Fruit fly (Drosophila melanogaster) whole organism, prepupa: ENCODE measurements around the gene Acsf2.

Experiments used
- CG10631 ChIP-seq: fragments of 200-800 bp; sonication (Bioruptor generic); optimal IDR thresholded peaks from 2 replicates; lab custom pipeline; 2016; ENCODE audit warnings: missing biosample characterization, missing genetic modification characterization
- CG10669 ChIP-seq: fragments of 200-800 bp; sonication (Bioruptor generic); optimal IDR thresholded peaks from 3 replicates; lab custom pipeline; 2018; ENCODE audit warnings: missing biosample characterization, mild to moderate bottlenecking, missing genetic modification characterization, moderate library complexity
- CG11294 ChIP-seq: fragments of 200-800 bp; sonication (Bioruptor generic); IDR thresholded peaks from 2 replicates; pipeline ENCODE4 v1.3.6; 2022; ENCODE audit warnings: missing biosample characterization, missing genetic modification characterization
- CG11762 ChIP-seq: fragments of 200-800 bp; sonication (Bioruptor generic); optimal IDR thresholded peaks from 3 replicates; lab custom pipeline; 2016; ENCODE audit warnings: missing biosample characterization, missing genetic modification characterization; ENCODE audit not compliant: insufficient read depth
- CG11902 ChIP-seq: fragments of 200-800 bp; sonication (Bioruptor generic); optimal IDR thresholded peaks from 3 replicates; lab custom pipeline; 2016; ENCODE audit warnings: missing biosample characterization, missing genetic modification characterization
- CG15336 ChIP-seq: fragments of 200-800 bp; sonication (Bioruptor generic); IDR thresholded peaks from 2 replicates; pipeline ENCODE4 v1.3.6; 2022; ENCODE audit warnings: missing biosample characterization, missing genetic modification characterization
- CG1621 ChIP-seq: fragments of 200-800 bp; sonication (Bioruptor generic); optimal IDR thresholded peaks from 3 replicates; lab custom pipeline; 2018; ENCODE audit warnings: missing biosample characterization, mild to moderate bottlenecking, missing genetic modification characterization
- CG16779 ChIP-seq: fragments of 200-800 bp; sonication (Bioruptor generic); optimal IDR thresholded peaks from 3 replicates; lab custom pipeline; 2017; ENCODE audit warnings: missing biosample characterization, mild to moderate bottlenecking, missing genetic modification characterization
- CG3032 ChIP-seq: fragments of 200-800 bp; optimal IDR thresholded peaks from 2 replicates; lab custom pipeline; 2019; ENCODE audit warnings: missing biosample characterization, mild to moderate bottlenecking, missing genetic modification characterization, moderate library complexity
- CG32006 ChIP-seq: fragments of 200-800 bp; sonication (Bioruptor generic); optimal IDR thresholded peaks from 3 replicates; lab custom pipeline; 2017; ENCODE audit warnings: missing biosample characterization, mild to moderate bottlenecking, missing genetic modification characterization
- CG34406 ChIP-seq: fragments of 200-800 bp; sonication (Bioruptor generic); optimal IDR thresholded peaks from 3 replicates; lab custom pipeline; 2016; ENCODE audit warnings: missing biosample characterization, missing genetic modification characterization
- CG3919 ChIP-seq: fragments of 200-800 bp; sonication (Bioruptor generic); optimal IDR thresholded peaks from 3 replicates; lab custom pipeline; 2016; ENCODE audit warnings: missing biosample characterization, missing genetic modification characterization
- CG4318 ChIP-seq: fragments of 200-800 bp; sonication (Bioruptor generic); optimal IDR thresholded peaks from 3 replicates; lab custom pipeline; 2017; ENCODE audit warnings: missing biosample characterization, mild to moderate bottlenecking, missing genetic modification characterization
- CG6163 ChIP-seq: fragments of 200-800 bp; sonication (Bioruptor generic); IDR thresholded peaks from 3 replicates; pipeline ENCODE4 v1.3.6; 2022; ENCODE audit warnings: missing biosample characterization, missing genetic modification characterization
- CG6276 ChIP-seq: fragments of 200-800 bp; sonication (Bioruptor generic); optimal IDR thresholded peaks from 2 replicates; lab custom pipeline; 2017; ENCODE audit warnings: missing biosample characterization, mild to moderate bottlenecking, missing genetic modification characterization
- CG6792 ChIP-seq: fragments of 200-800 bp; sonication (Bioruptor generic); optimal IDR thresholded peaks from 3 replicates; lab custom pipeline; 2016; ENCODE audit warnings: missing biosample characterization, missing genetic modification characterization
- CG6854 ChIP-seq: fragments of 200-800 bp; sonication (Bioruptor generic); optimal IDR thresholded peaks from 2 replicates; lab custom pipeline; 2017; ENCODE audit warnings: missing biosample characterization, mild to moderate bottlenecking, missing genetic modification characterization
- CG7368 ChIP-seq: fragments of 200-800 bp; sonication (Bioruptor generic); optimal IDR thresholded peaks from 3 replicates; lab custom pipeline; 2016; ENCODE audit warnings: missing biosample characterization, missing genetic modification characterization
- CG8319 ChIP-seq: fragments of 200-800 bp; sonication (Bioruptor generic); optimal IDR thresholded peaks from 3 replicates; lab custom pipeline; 2016; ENCODE audit warnings: missing biosample characterization, missing genetic modification characterization
- CG8632 ChIP-seq: fragments of 200-800 bp; sonication (Bioruptor generic); optimal IDR thresholded peaks from 3 replicates; lab custom pipeline; 2016; ENCODE audit warnings: missing biosample characterization, missing genetic modification characterization
- CG9139 ChIP-seq: fragments of 200-800 bp; sonication (Bioruptor generic); optimal IDR thresholded peaks from 3 replicates; lab custom pipeline; 2017; ENCODE audit warnings: missing biosample characterization, mild to moderate bottlenecking, missing genetic modification characterization
- Eip78C ChIP-seq: fragments of 200-800 bp; sonication (Bioruptor generic); peaks from one replicate; lab custom pipeline; 2016; ENCODE audit warnings: missing biosample characterization, missing genetic modification characterization
- Eip93F ChIP-seq: fragments of 200-800 bp; sonication (Bioruptor generic); optimal IDR thresholded peaks from 2 replicates; lab custom pipeline; 2016; ENCODE audit warnings: missing biosample characterization, mild to moderate bottlenecking, missing genetic modification characterization
- Ets21C ChIP-seq: fragments of 200-800 bp; sonication (Bioruptor generic); optimal IDR thresholded peaks from 3 replicates; lab custom pipeline; 2016; ENCODE audit warnings: missing biosample characterization, missing genetic modification characterization
- Ets96B ChIP-seq: fragments of 200-800 bp; optimal IDR thresholded peaks from 2 replicates; lab custom pipeline; 2019; ENCODE audit warnings: missing biosample characterization, mild to moderate bottlenecking, missing genetic modification characterization, moderate library complexity
- Gug ChIP-seq: fragments of 200-800 bp; sonication (Bioruptor generic); IDR thresholded peaks from 2 replicates; pipeline ENCODE4 v1.3.6; 2022; ENCODE audit warnings: missing biosample characterization, missing genetic modification characterization
- Hr38 ChIP-seq: sonication (Bioruptor generic); optimal IDR thresholded peaks from 2 replicates; lab custom pipeline; 2016; ENCODE audit warnings: missing biosample characterization, missing genetic modification characterization
- Hr39 ChIP-seq: fragments of 200-800 bp; sonication (Bioruptor generic); optimal IDR thresholded peaks from 2 replicates; lab custom pipeline; 2016; ENCODE audit warnings: missing biosample characterization, missing genetic modification characterization
- Hr4 ChIP-seq: fragments of 200-800 bp; sonication (Bioruptor generic); optimal IDR thresholded peaks from 3 replicates; lab custom pipeline; 2016; ENCODE audit warnings: missing biosample characterization, missing genetic modification characterization
- Lpt ChIP-seq: fragments of 200-800 bp; sonication (Bioruptor generic); optimal IDR thresholded peaks from 3 replicates; lab custom pipeline; 2016; ENCODE audit warnings: missing biosample characterization, missing genetic modification characterization
- Met ChIP-seq: fragments of 200-800 bp; sonication (Bioruptor generic); optimal IDR thresholded peaks from 3 replicates; lab custom pipeline; 2016; ENCODE audit warnings: missing biosample characterization, missing genetic modification characterization
- OdsH ChIP-seq: fragments of 200-800 bp; sonication (Bioruptor generic); optimal IDR thresholded peaks from 3 replicates; lab custom pipeline; 2016; ENCODE audit warnings: missing biosample characterization, missing genetic modification characterization
- Smox ChIP-seq: fragments of 200-800 bp; sonication (Bioruptor generic); optimal IDR thresholded peaks from 3 replicates; lab custom pipeline; 2016; ENCODE audit warnings: missing biosample characterization, missing genetic modification characterization
- Sox102F ChIP-seq: fragments of 200-800 bp; sonication (Bioruptor generic); optimal IDR thresholded peaks from 2 replicates; lab custom pipeline; 2016; ENCODE audit warnings: missing biosample characterization, mild to moderate bottlenecking, missing genetic modification characterization
- Sox14 ChIP-seq: fragments of 200-800 bp; sonication (Bioruptor generic); optimal IDR thresholded peaks from 3 replicates; lab custom pipeline; 2016; ENCODE audit warnings: missing biosample characterization, missing genetic modification characterization
- Sox15 ChIP-seq: fragments of 200-800 bp; sonication (Bioruptor generic); optimal IDR thresholded peaks from 3 replicates; lab custom pipeline; 2016; ENCODE audit warnings: missing biosample characterization, missing genetic modification characterization
- achi ChIP-seq: fragments of 200-800 bp; sonication (Bioruptor generic); optimal IDR thresholded peaks from 3 replicates; lab custom pipeline; 2016; ENCODE audit warnings: missing biosample characterization, missing genetic modification characterization
- acj6 ChIP-seq: fragments of 200-800 bp; sonication (Bioruptor generic); optimal IDR thresholded peaks from 3 replicates; lab custom pipeline; 2016; ENCODE audit warnings: missing biosample characterization, missing genetic modification characterization
- cyc ChIP-seq: fragments of 200-800 bp; sonication (Bioruptor generic); optimal IDR thresholded peaks from 3 replicates; lab custom pipeline; 2016; ENCODE audit warnings: missing biosample characterization, missing genetic modification characterization
- dac ChIP-seq: fragments of 200-800 bp; sonication (Bioruptor generic); optimal IDR thresholded peaks from 2 replicates; lab custom pipeline; 2017; ENCODE audit warnings: missing biosample characterization, mild to moderate bottlenecking, missing genetic modification characterization
- eg ChIP-seq: fragments of 200-800 bp; sonication (Bioruptor generic); IDR thresholded peaks from 3 replicates; pipeline ENCODE4 v1.3.6; 2022; ENCODE audit warnings: missing biosample characterization, missing genetic modification characterization
- esn ChIP-seq: fragments of 200-800 bp; sonication (Bioruptor generic); optimal IDR thresholded peaks from 2 replicates; lab custom pipeline; 2016; ENCODE audit warnings: missing biosample characterization, mild to moderate bottlenecking, missing genetic modification characterization, moderate library complexity
- fd59A ChIP-seq: fragments of 200-800 bp; sonication (Bioruptor generic); optimal IDR thresholded peaks from 2 replicates; lab custom pipeline; 2017; ENCODE audit warnings: missing biosample characterization, mild to moderate bottlenecking, missing genetic modification characterization, missing genetic modification reagents
- fd85E ChIP-seq: fragments of 200-800 bp; sonication (Bioruptor generic); optimal IDR thresholded peaks from 3 replicates; lab custom pipeline; 2016; ENCODE audit warnings: missing biosample characterization, missing genetic modification characterization
- fkh ChIP-seq: fragments of 200-800 bp; sonication (Bioruptor generic); optimal IDR thresholded peaks from 3 replicates; lab custom pipeline; 2017; ENCODE audit warnings: missing biosample characterization, mild to moderate bottlenecking, missing genetic modification characterization, moderate library complexity
- lz ChIP-seq: fragments of 200-800 bp; sonication (Bioruptor generic); optimal IDR thresholded peaks from 3 replicates; lab custom pipeline; 2016; ENCODE audit warnings: missing biosample characterization, missing genetic modification characterization
- net ChIP-seq: fragments of 200-800 bp; sonication (Bioruptor generic); optimal IDR thresholded peaks from 3 replicates; lab custom pipeline; 2016; ENCODE audit warnings: missing biosample characterization, missing genetic modification characterization
- pdm3 ChIP-seq: fragments of 200-800 bp; sonication (Bioruptor generic); optimal IDR thresholded peaks from 3 replicates; lab custom pipeline; 2016; ENCODE audit warnings: missing biosample characterization, missing genetic modification characterization
- salr ChIP-seq, 2 experiments: fragments of 200-800 bp; sonication (Bioruptor generic); optimal IDR thresholded peaks; 3 replicates each; lab custom pipeline; 2016 to 2018; ENCODE audit warnings: missing biosample characterization in 2 of 2, missing genetic modification characterization in 2 of 2, mild to moderate bottlenecking in 1 of 2
- spab ChIP-seq: fragments of 200-800 bp; sonication (Bioruptor generic); optimal IDR thresholded peaks from 2 replicates; lab custom pipeline; 2017; ENCODE audit warnings: missing biosample characterization, mild to moderate bottlenecking, missing genetic modification characterization, missing genetic modification reagents
- ss ChIP-seq, 2 experiments: fragments of 200-800 bp; sonication (Bioruptor generic); optimal IDR thresholded peaks; 2 replicates in 1 of 2; 3 replicates in 1 of 2; lab custom pipeline; 2017 to 2018; ENCODE audit warnings: mild to moderate bottlenecking in 2 of 2, missing biosample characterization in 2 of 2, missing genetic modification characterization in 2 of 2, moderate library complexity in 1 of 2
- svp ChIP-seq: fragments of 200-800 bp; sonication (Bioruptor generic); peaks from one replicate; lab custom pipeline; 2016; ENCODE audit warnings: missing biosample characterization, missing genetic modification characterization
- topi ChIP-seq: fragments of 200-800 bp; sonication (Bioruptor generic); optimal IDR thresholded peaks from 3 replicates; lab custom pipeline; 2016; ENCODE audit warnings: missing biosample characterization, missing genetic modification characterization
- vri ChIP-seq: fragments of 200-800 bp; sonication (Bioruptor generic); optimal IDR thresholded peaks from 3 replicates; lab custom pipeline; 2016; ENCODE audit warnings: missing biosample characterization, mild to moderate bottlenecking, missing genetic modification characterization

Gene Acsf2

dm6 chr2L:5374216-5374615 lies 32.2 kb upstream of the Acsf2 start:
- TF ChIP-seq CG6276 (GFP tag; lab: Kevin White, UChicago) (no peak), Eip78C (GFP tag; lab: Kevin White, UChicago) (peak; percentile 57), Ets21C (no peak), svp (peak; percentile 47), CG4318 (GFP tag; lab: Kevin White, UChicago) (no peak), CG3919 (no peak), Hr4 (no peak), fkh (GFP tag; lab: Kevin White, UChicago) (no peak), CG6792 (GFP tag; lab: Kevin White, UChicago) (no peak), ss (GFP tag; optimal IDR thresholded peaks at IDR 0.05; lab: Kevin White, UChicago) (peak; percentile 11 to 15), salr (GFP tag; optimal IDR thresholded peaks at IDR 0.05; lab: Kevin White, UChicago) (no peak), vri (no peak), CG6854 (GFP tag; lab: Kevin White, UChicago) (no peak), CG15336 (GFP tag; lab: Robert Waterston, UW) (no peak), esn (GFP tag; lab: Kevin White, UChicago) (no peak), acj6 (peak; percentile 5), spab (GFP tag; lab: Kevin White, UChicago) (peak; percentile 22), Lpt (no peak), cyc (no peak), Gug (GFP tag; lab: Robert Waterston, UW) (no peak), CG34406 (no peak), CG10669 (peak; percentile 23), CG11294 (GFP tag; lab: Robert Waterston, UW) (no peak), CG1621 (no peak), CG11902 (GFP tag; lab: Kevin White, UChicago) (no peak), CG11762 (no peak), achi (peak; percentile 15), fd59A (GFP tag; lab: Kevin White, UChicago) (peak; percentile 37), CG7368 (GFP tag; lab: Kevin White, UChicago) (no peak), CG10631 (GFP tag; lab: Kevin White, UChicago) (no peak), Sox15 (GFP tag; lab: Kevin White, UChicago) (no peak), CG8319 (GFP tag; lab: Kevin White, UChicago) (no peak), pdm3 (GFP tag; lab: Kevin White, UChicago) (no peak), topi (no peak), net (no peak), CG16779 (no peak), Sox14 (GFP tag; lab: Kevin White, UChicago) (no peak), CG6163 (GFP tag; lab: Robert Waterston, UW) (no peak), CG3032 (peak; percentile 29), Ets96B (tag; lab: Kevin White, UChicago) (peak; percentile 50), Smox (GFP tag; lab: Kevin White, UChicago) (no peak), Hr39 (GFP tag; lab: Kevin White, UChicago) (no peak), Sox102F (no peak), CG32006 (GFP tag; lab: Kevin White, UChicago) (no peak), OdsH (GFP tag; lab: Kevin White, UChicago) (no peak), Met (GFP tag; lab: Kevin White, UChicago) (peak; percentile 7), dac (GFP tag; lab: Kevin White, UChicago) (no peak), CG8632 (no peak), eg (GFP tag; lab: Robert Waterston, UW) (no peak), lz (GFP tag; lab: Kevin White, UChicago) (peak; percentile 6), CG9139 (GFP tag; lab: Kevin White, UChicago) (no peak), Hr38 (GFP tag; lab: Kevin White, UChicago) (no peak), Eip93F (no peak), fd85E (GFP tag; lab: Kevin White, UChicago) (no peak)
